Worm (Caenorhabditis elegans) whole organism, L1 larva: ENCODE results near the gene fipr-4.
A peak's percentile ranks its signal among the peaks of the same experiment; 100 is the strongest.

ENCODE experiments used
- C04F5.9 ChIP-seq: sonication (generic microtip); optimal IDR thresholded peaks from 2 replicates; lab custom pipeline; 2016; ENCODE audit warnings: missing genetic modification characterization, missing compliant biosample characterization
- C16A3.4 ChIP-seq: fragments of 150-350 bp; optimal IDR thresholded peaks from 2 replicates; lab custom pipeline; 2014; ENCODE audit warnings: missing biosample characterization, missing genetic modification characterization
- C34B4.2 ChIP-seq: sonication (generic microtip); optimal IDR thresholded peaks from 2 replicates; lab custom pipeline; 2017; ENCODE audit warnings: mild to moderate bottlenecking, missing genetic modification characterization, missing compliant biosample characterization
- F16B12.6 ChIP-seq: fragments of 150-350 bp; optimal IDR thresholded peaks from 2 replicates; lab custom pipeline; 2014; ENCODE audit warnings: missing biosample characterization, missing genetic modification characterization
- aha-1 ChIP-seq: fragments of 150-350 bp; optimal IDR thresholded peaks from 2 replicates; lab custom pipeline; 2014; ENCODE audit warnings: missing biosample characterization, missing genetic modification characterization
- alr-1 ChIP-seq: fragments of 200-800 bp; sonication (Bioruptor generic); optimal IDR thresholded peaks from 2 replicates; lab custom pipeline; 2018; ENCODE audit warnings: borderline replicate concordance, mild to moderate bottlenecking, missing genetic modification characterization, missing compliant biosample characterization
- aly-2 ChIP-seq: fragments of 150-350 bp; optimal IDR thresholded peaks from 2 replicates; lab custom pipeline; 2014; ENCODE audit warnings: missing biosample characterization, missing genetic modification characterization
- blmp-1 ChIP-seq: fragments of 150-350 bp; optimal IDR thresholded peaks from 2 replicates; lab custom pipeline; 2014; ENCODE audit warnings: missing biosample characterization, missing genetic modification characterization
- ceh-63 ChIP-seq: fragments of 200-800 bp; sonication (Bioruptor generic); optimal IDR thresholded peaks from 2 replicates; lab custom pipeline; 2018; ENCODE audit warnings: mild to moderate bottlenecking, missing genetic modification characterization, missing compliant biosample characterization
- ceh-8 ChIP-seq: fragments of 200-800 bp; sonication (Bioruptor generic); optimal IDR thresholded peaks from 2 replicates; lab custom pipeline; 2018; ENCODE audit warnings: mild to moderate bottlenecking, missing genetic modification characterization, moderate library complexity, missing compliant biosample characterization
- dpl-1 ChIP-seq, 3 experiments: fragments of 150-350 bp in 2 of 3; sonication (generic microtip) in 1 of 3; optimal IDR thresholded peaks; 2 replicates each; lab custom pipeline; 2014 to 2017; ENCODE audit warnings: missing biosample characterization in 3 of 3, missing genetic modification characterization in 3 of 3, missing genetic modification reagents in 3 of 3
- dsc-1 ChIP-seq: sonication (generic microtip); optimal IDR thresholded peaks from 2 replicates; lab custom pipeline; 2016; ENCODE audit warnings: mild to moderate bottlenecking, missing genetic modification characterization, missing compliant biosample characterization
- efl-3 ChIP-seq: fragments of 200-800 bp; sonication (Bioruptor generic); optimal IDR thresholded peaks from 2 replicates; lab custom pipeline; 2018; ENCODE audit warnings: mild to moderate bottlenecking, missing genetic modification characterization, missing compliant biosample characterization
- elt-3 ChIP-seq, 6 experiments: fragments of 150-350 bp in 1 of 6; sonication (generic microtip); optimal IDR thresholded peaks; 2 replicates each; lab custom pipeline; 2017 to 2018; ENCODE audit warnings: missing biosample characterization in 6 of 6, missing genetic modification characterization in 6 of 6, inconsistent platforms in 1 of 6
- fkh-4 ChIP-seq: sonication (generic microtip); optimal IDR thresholded peaks from 2 replicates; lab custom pipeline; 2016; ENCODE audit warnings: missing compliant biosample characterization, missing genetic modification characterization, borderline replicate concordance
- fos-1 ChIP-seq: fragments of 150-350 bp; optimal IDR thresholded peaks from 2 replicates; lab custom pipeline; 2014; ENCODE audit warnings: missing biosample characterization, missing genetic modification characterization
- grh-1 ChIP-seq: fragments of 200-800 bp; sonication (Bioruptor generic); IDR thresholded peaks from 2 replicates; pipeline ENCODE4 v1.3.6; 2022; ENCODE audit warnings: missing genetic modification reagents, missing genetic modification characterization, missing compliant biosample characterization
- irx-1 ChIP-seq: sonication (generic microtip); optimal IDR thresholded peaks from 2 replicates; lab custom pipeline; 2016; ENCODE audit warnings: missing genetic modification characterization, missing compliant biosample characterization
- isw-1 ChIP-seq: fragments of 200-800 bp; sonication (Bioruptor generic); IDR thresholded peaks from 2 replicates; pipeline ENCODE4 v1.3.6; 2022; ENCODE audit warnings: missing genetic modification characterization, missing compliant biosample characterization
- jun-1 ChIP-seq: fragments of 150-350 bp; optimal IDR thresholded peaks from 2 replicates; lab custom pipeline; 2014; ENCODE audit warnings: missing biosample characterization, missing genetic modification reagents, missing genetic modification characterization
- lin-14 ChIP-seq: fragments of 200-800 bp; sonication (Bioruptor generic); optimal IDR thresholded peaks from 2 replicates; lab custom pipeline; 2018; ENCODE audit warnings: mild to moderate bottlenecking, missing genetic modification characterization, moderate library complexity, missing compliant biosample characterization
- lin-15B ChIP-seq: fragments of 150-350 bp; sonication (generic microtip); optimal IDR thresholded peaks from 3 replicates; lab custom pipeline; 2014; ENCODE audit warnings: missing biosample characterization, missing genetic modification characterization
- lin-35 ChIP-seq, 2 experiments: fragments of 150-350 bp; optimal IDR thresholded peaks; 2 replicates each; lab custom pipeline; 2014; ENCODE audit warnings: missing biosample characterization in 2 of 2, missing genetic modification characterization in 2 of 2, missing genetic modification reagents in 2 of 2
- lin-39 ChIP-seq: fragments of 150-350 bp; optimal IDR thresholded peaks from 2 replicates; lab custom pipeline; 2014; ENCODE audit warnings: missing biosample characterization, missing genetic modification reagents, missing genetic modification characterization
- lir-3 ChIP-seq: sonication (generic microtip); optimal IDR thresholded peaks from 2 replicates; lab custom pipeline; 2016; ENCODE audit warnings: mild to moderate bottlenecking, missing genetic modification characterization, moderate library complexity, missing compliant biosample characterization; ENCODE audit not compliant: poor library complexity
- mab-9 ChIP-seq: fragments of 200-800 bp; sonication (Bioruptor generic); IDR thresholded peaks from 2 replicates; pipeline ENCODE4 v1.3.6; 2022; ENCODE audit warnings: missing genetic modification reagents, missing genetic modification characterization, missing compliant biosample characterization
- mdl-1 ChIP-seq, 2 experiments: fragments of 150-350 bp; optimal IDR thresholded peaks; 2 replicates each; lab custom pipeline; 2014 to 2017; ENCODE audit warnings: missing biosample characterization in 2 of 2, missing genetic modification characterization in 2 of 2, inconsistent platforms in 1 of 2
- mef-2 ChIP-seq: fragments of 150-350 bp; optimal IDR thresholded peaks from 2 replicates; lab custom pipeline; 2014; ENCODE audit warnings: missing biosample characterization, missing genetic modification characterization
- nhr-19 ChIP-seq: fragments of 200-800 bp; sonication (Bioruptor generic); conservative IDR thresholded peaks from 2 replicates; pipeline ENCODE4 v1.3.6; 2022; ENCODE audit warnings: missing genetic modification characterization, missing compliant biosample characterization
- nhr-20 ChIP-seq: sonication (generic microtip); optimal IDR thresholded peaks from 2 replicates; lab custom pipeline; 2016; ENCODE audit warnings: mild to moderate bottlenecking, missing genetic modification characterization, missing compliant biosample characterization
- nhr-47 ChIP-seq: sonication (generic microtip); optimal IDR thresholded peaks from 2 replicates; lab custom pipeline; 2016; ENCODE audit warnings: mild to moderate bottlenecking, missing genetic modification characterization, moderate library complexity, missing compliant biosample characterization
- nhr-71 ChIP-seq: sonication (generic microtip); optimal IDR thresholded peaks from 2 replicates; lab custom pipeline; 2016; ENCODE audit warnings: mild to moderate bottlenecking, missing genetic modification characterization, moderate library complexity, missing compliant biosample characterization
- nhr-76 ChIP-seq: sonication (generic microtip); optimal IDR thresholded peaks from 2 replicates; lab custom pipeline; 2017; ENCODE audit warnings: missing biosample characterization, missing genetic modification characterization
- nhr-84 ChIP-seq: sonication (generic microtip); optimal IDR thresholded peaks from 2 replicates; lab custom pipeline; 2017; ENCODE audit warnings: missing biosample characterization, missing genetic modification characterization
- nhr-85 ChIP-seq: sonication (generic microtip); peaks from one replicate; lab custom pipeline; 2016; ENCODE audit warnings: missing genetic modification characterization, inconsistent platforms, missing compliant biosample characterization
- pag-3 ChIP-seq: sonication (generic microtip); optimal IDR thresholded peaks from 2 replicates; lab custom pipeline; 2017; ENCODE audit warnings: missing genetic modification characterization, mild to moderate bottlenecking, missing compliant biosample characterization, antibody characterized with exemption, borderline replicate concordance; ENCODE audit not compliant: insufficient read depth
- pax-3 ChIP-seq: fragments of 200-800 bp; sonication (Bioruptor generic); optimal IDR thresholded peaks from 2 replicates; lab custom pipeline; 2018; ENCODE audit warnings: mild to moderate bottlenecking, missing genetic modification characterization, moderate library complexity, missing compliant biosample characterization
- pqm-1 ChIP-seq: sonication (generic microtip); optimal IDR thresholded peaks from 3 replicates; lab custom pipeline; 2017; ENCODE audit warnings: missing biosample characterization, missing genetic modification characterization
- rnt-1 ChIP-seq: sonication (generic microtip); optimal IDR thresholded peaks from 2 replicates; lab custom pipeline; 2016; ENCODE audit warnings: mild to moderate bottlenecking, missing genetic modification characterization, moderate library complexity, missing compliant biosample characterization
- snpc-4 ChIP-seq: fragments of 150-350 bp; optimal IDR thresholded peaks from 2 replicates; lab custom pipeline; 2014; ENCODE audit warnings: missing biosample characterization, missing genetic modification characterization
- snu-23 ChIP-seq: sonication (generic microtip); optimal IDR thresholded peaks from 2 replicates; lab custom pipeline; 2016; ENCODE audit warnings: missing genetic modification characterization, missing compliant biosample characterization
- sox-4 ChIP-seq: sonication (generic microtip); optimal IDR thresholded peaks from 2 replicates; lab custom pipeline; 2016; ENCODE audit warnings: missing genetic modification characterization, missing compliant biosample characterization
- sptf-1 ChIP-seq: fragments of 150-350 bp; optimal IDR thresholded peaks from 2 replicates; lab custom pipeline; 2014; ENCODE audit warnings: missing biosample characterization, missing genetic modification characterization
- swsn-7 ChIP-seq: sonication (generic microtip); optimal IDR thresholded peaks from 2 replicates; lab custom pipeline; 2016; ENCODE audit warnings: missing genetic modification characterization, missing compliant biosample characterization
- tbx-2 ChIP-seq: sonication (generic microtip); optimal IDR thresholded peaks from 2 replicates; lab custom pipeline; 2016; ENCODE audit warnings: missing genetic modification characterization, missing compliant biosample characterization
- unc-30 ChIP-seq: sonication (generic microtip); optimal IDR thresholded peaks from 2 replicates; lab custom pipeline; 2017; ENCODE audit warnings: missing biosample characterization, missing genetic modification characterization
- unc-62 ChIP-seq: fragments of 150-350 bp; optimal IDR thresholded peaks from 2 replicates; lab custom pipeline; 2014; ENCODE audit warnings: missing biosample characterization, missing genetic modification reagents, missing genetic modification characterization
- vab-15 ChIP-seq: sonication (generic microtip); optimal IDR thresholded peaks from 2 replicates; lab custom pipeline; 2017; ENCODE audit warnings: missing genotype, mild to moderate bottlenecking, missing genetic modification characterization, missing compliant biosample characterization
- xbp-1 ChIP-seq: sonication (generic microtip); optimal IDR thresholded peaks from 2 replicates; lab custom pipeline; 2016; ENCODE audit warnings: missing genetic modification characterization, missing compliant biosample characterization
- ztf-4 ChIP-seq: fragments of 150-350 bp; optimal IDR thresholded peaks from 2 replicates; lab custom pipeline; 2014; ENCODE audit warnings: missing biosample characterization, missing genetic modification characterization

The fipr-4 gene

DNA sequence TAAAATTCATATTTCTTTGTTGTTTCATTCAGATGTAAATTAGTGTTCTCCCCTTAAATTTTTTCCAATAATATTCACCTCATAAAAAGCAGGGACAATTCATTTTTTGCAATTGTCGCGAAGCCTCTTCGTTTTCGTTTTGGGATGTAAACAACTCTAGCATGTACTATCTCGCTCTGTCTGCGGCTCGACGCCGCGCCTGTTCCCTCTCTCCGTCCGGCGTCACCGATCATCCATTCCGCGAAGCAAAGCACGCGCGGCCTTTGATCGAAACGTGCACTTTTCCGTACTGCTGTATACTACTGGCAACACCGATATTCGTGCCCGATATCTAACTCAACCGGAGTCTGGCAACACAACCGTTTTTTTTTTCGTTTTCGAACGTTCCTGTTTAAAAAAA, 18.7 kb upstream of the fipr-4 start:
- no peak for TF ChIP-seq F16B12.6
- TF ChIP-seq nhr-19 (GFP tag; lab: Robert Waterston, UW), result peak; percentile 38
- TF ChIP-seq rnt-1 (tag; lab: Kevin White, UChicago), result peak; percentile 37
- TF ChIP-seq mdl-1 (tag; optimal IDR thresholded peaks at IDR 0.05; lab: Kevin White, UChicago), result peak in 1 of 2 experiments; percentile 17
- peak; percentile 8 for TF ChIP-seq blmp-1 (tag; lab: Kevin White, UChicago)
- TF ChIP-seq jun-1 (tag; lab: Kevin White, UChicago), result no peak
- peak; percentile 22 for TF ChIP-seq lin-14

DNA sequence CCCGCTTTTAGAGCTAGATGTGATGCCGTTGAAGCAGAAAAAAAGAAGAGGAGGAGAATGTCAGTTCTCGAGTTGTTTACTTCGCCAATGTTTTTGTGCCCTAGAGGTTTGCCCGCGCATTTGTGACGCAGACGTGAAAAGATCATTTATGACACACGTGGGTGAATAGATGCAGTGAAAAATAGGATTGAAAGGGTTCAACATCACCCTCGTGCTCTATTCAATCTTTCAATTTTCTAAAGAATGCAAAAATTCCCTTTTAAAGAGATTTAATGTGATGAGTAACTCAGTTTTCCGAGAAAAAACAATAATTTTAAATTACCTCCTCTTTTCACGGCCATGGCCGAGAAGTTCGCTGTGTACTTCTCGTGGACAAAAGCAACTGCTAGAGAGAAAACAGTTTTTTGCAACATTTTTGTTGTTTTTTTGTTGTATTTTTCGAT, 18.2 kb upstream of the fipr-4 start:
- TF ChIP-seq lir-3 (tag; lab: Kevin White, UChicago), result peak; percentile 21
- no peak for TF ChIP-seq mef-2 (tag; lab: Kevin White, UChicago)
- peak; percentile 56 for TF ChIP-seq C16A3.4 (tag; lab: Kevin White, UChicago)
- TF ChIP-seq nhr-20 (tag; lab: Kevin White, UChicago), result peak; percentile 30
- no peak for TF ChIP-seq aha-1 (tag; lab: Kevin White, UChicago)
- peak; percentile 34 for TF ChIP-seq xbp-1 (tag; lab: Kevin White, UChicago)
- no peak for TF ChIP-seq blmp-1 (tag; lab: Kevin White, UChicago)
- no peak for TF ChIP-seq rnt-1 (tag; lab: Kevin White, UChicago)
- no peak for TF ChIP-seq vab-15 (tag; lab: Kevin White, UChicago)
- peak; percentile 94 for TF ChIP-seq lin-14
- TF ChIP-seq dpl-1 (GFP tag; optimal IDR thresholded peaks at IDR 0.05; lab: Kevin White, UChicago), result peak; percentile 34 to 65 (median 44)
- no peak for TF ChIP-seq nhr-84 (tag; lab: Kevin White, UChicago)
- TF ChIP-seq F16B12.6, result no peak
- TF ChIP-seq irx-1 (tag; lab: Kevin White, UChicago), result peak; percentile 20
- TF ChIP-seq unc-62, result no peak
- 0 out of 2 replicates have a peak, but pooled peaks have one; percentile 51 for TF ChIP-seq mab-9 (GFP tag; lab: Robert Waterston, UW)
- TF ChIP-seq swsn-7 (tag; lab: Kevin White, UChicago), result peak; percentile 42
- no peak for TF ChIP-seq tbx-2 (tag; lab: Kevin White, UChicago)
- TF ChIP-seq nhr-71 (tag; lab: Kevin White, UChicago), result peak; percentile 84
- no peak for TF ChIP-seq pqm-1 (tag; lab: Kevin White, UChicago)
- no peak for TF ChIP-seq nhr-76 (tag; lab: Kevin White, UChicago)
- TF ChIP-seq pag-3 (tag; lab: Kevin White, UChicago), result no peak
- TF ChIP-seq nhr-85 (tag; lab: Kevin White, UChicago), result peak; percentile 67
- TF ChIP-seq dsc-1 (tag; lab: Kevin White, UChicago), result peak; percentile 91
- no peak for TF ChIP-seq elt-3 (tag; optimal IDR thresholded peaks at IDR 0.05; lab: Kevin White, UChicago)
- no peak for TF ChIP-seq sptf-1
- TF ChIP-seq lin-39 (tag; lab: Kevin White, UChicago), result no peak
- peak; percentile 55 for TF ChIP-seq fkh-4 (tag; lab: Kevin White, UChicago)
- TF ChIP-seq nhr-47 (tag; lab: Kevin White, UChicago), result peak; percentile 78
- TF ChIP-seq lin-15B (tag; lab: Kevin White, UChicago), result no peak
- no peak for TF ChIP-seq aly-2 (tag; lab: Kevin White, UChicago)
- TF ChIP-seq snu-23 (GFP tag; lab: Kevin White, UChicago), result peak; percentile 51
- TF ChIP-seq isw-1 (GFP tag; lab: Robert Waterston, UW), result no peak; the same call in 1 of the 2 replicates
- no peak for TF ChIP-seq C04F5.9
- no peak for TF ChIP-seq ceh-63 (GFP tag; lab: Kevin White, UChicago)
- TF ChIP-seq ztf-4 (tag; lab: Kevin White, UChicago), result peak; percentile 41
- TF ChIP-seq C34B4.2 (tag; lab: Kevin White, UChicago), result no peak
- peak; percentile 56 for TF ChIP-seq fos-1 (tag; lab: Kevin White, UChicago)
- TF ChIP-seq efl-3 (GFP tag; lab: Kevin White, UChicago), result no peak
- peak; percentile 68 for TF ChIP-seq sox-4
- TF ChIP-seq snpc-4, result no peak
- TF ChIP-seq grh-1 (GFP tag; lab: Robert Waterston, UW), result no peak
- TF ChIP-seq unc-30, result no peak
- no peak for TF ChIP-seq alr-1 (tag; lab: Kevin White, UChicago)
- TF ChIP-seq ceh-8, result peak; percentile 28
- TF ChIP-seq lin-35 (GFP tag; optimal IDR thresholded peaks at IDR 0.05; lab: Kevin White, UChicago), result peak; percentile 55 to 66
- peak; percentile 75 for TF ChIP-seq pax-3 (tag; lab: Kevin White, UChicago)
